Fruit fly (Drosophila melanogaster) Kc167 (cell line): ENCODE results near the gene CG9586.

Experiments
- Sin3A ChIP-seq: fragments of >200 bp; optimal IDR thresholded peaks from 2 replicates; lab custom pipeline; 2018; ENCODE audit warnings: missing external identifiers
- h ChIP-seq: fragments of >200 bp; optimal IDR thresholded peaks from 3 replicates; lab custom pipeline; 2018; ENCODE audit warnings: missing external identifiers
- insv ChIP-seq: fragments of >200 bp; optimal IDR thresholded peaks from 3 replicates; lab custom pipeline; 2018; ENCODE audit warnings: missing external identifiers
- psq ChIP-seq: fragments of >200 bp; optimal IDR thresholded peaks from 2 replicates; lab custom pipeline; 2017; ENCODE audit warnings: missing external identifiers
- ttk ChIP-seq: sonication (Bioruptor generic); optimal IDR thresholded peaks from 2 replicates; lab custom pipeline; 2017; ENCODE audit warnings: missing external identifiers

- TF ChIP-seq insv (no peak), h (lab: Kevin White, UChicago) (no peak), psq (no peak), Sin3A (lab: Kevin White, UChicago) (no peak), ttk (lab: Kevin White, UChicago) (no peak)
Observed at dm6 chr2L:9160090-9160489, 6.2 kb downstream of the CG9586 start.
